Comparison of ENCODE assay signal across 2 worm cellular contexts in the genomic region with DNA sequence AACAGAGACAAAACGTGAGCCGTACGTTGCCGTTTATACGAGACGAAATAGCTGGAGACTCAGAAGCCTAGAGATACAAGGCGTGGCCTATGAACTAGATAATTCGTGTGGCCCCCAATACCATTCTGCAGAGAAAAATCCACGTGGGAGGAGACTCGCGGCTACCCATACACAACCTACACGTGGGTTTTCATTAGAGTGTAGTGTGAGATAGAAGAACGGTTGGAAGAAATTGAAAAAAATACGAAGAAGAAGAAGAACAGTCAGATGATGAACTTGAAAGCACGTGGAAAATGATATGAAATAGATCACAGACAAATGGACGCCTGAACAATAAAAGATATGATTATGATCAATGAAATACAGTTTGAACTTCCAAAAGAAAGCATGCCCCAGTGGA.
TF ChIP-seq lines count a peak whose summit lies in the region.

No protein-coding gene starts in this region.

TF ChIP-seq in whole organism, L3 larva, 47 proteins besides CTCF, POLR2A, EP300 and RAD21 (continued from another document):
- TF ChIP-seq lsy-12 (tag; optimal IDR thresholded peaks at IDR 0.05; lab: Kevin White, UChicago) (peak; percentile 2), mdl-1 (tag; optimal IDR thresholded peaks at IDR 0.05; lab: Kevin White, UChicago) (peak; percentile 48), fos-1 (tag; optimal IDR thresholded peaks at IDR 0.05; lab: Kevin White, UChicago) (no peak), fkh-2 (tag; optimal IDR thresholded peaks at IDR 0.05; lab: Kevin White, UChicago) (no peak), R02D3.7 (tag; optimal IDR thresholded peaks at IDR 0.05; lab: Kevin White, UChicago) (no peak)

TF ChIP-seq in whole organism, young adult, 124 proteins besides CTCF, POLR2A, EP300 and RAD21 (continued from another document):
- no peak for TF ChIP-seq sptf-2 (GFP tag; optimal IDR thresholded peaks at IDR 0.05; lab: Kevin White, UChicago)
- TF ChIP-seq F52B5.7 (tag; optimal IDR thresholded peaks at IDR 0.05; lab: Kevin White, UChicago): no peak
- TF ChIP-seq C06A6.2 (GFP tag; conservative IDR thresholded peaks at IDR 0.05; lab: Robert Waterston, UW): 0 out of 2 replicates have a peak, but pooled peaks have one; percentile 20
- no peak for TF ChIP-seq cebp-2 (GFP tag; IDR thresholded peaks at IDR 0.05; lab: Robert Waterston, UW)
- TF ChIP-seq aptf-2 (GFP tag; conservative IDR thresholded peaks at IDR 0.05; lab: Robert Waterston, UW): no peak
- TF ChIP-seq zim-3 (tag; optimal IDR thresholded peaks at IDR 0.05; lab: Kevin White, UChicago): no peak
- no peak for TF ChIP-seq pbrm-1 (GFP tag; IDR thresholded peaks at IDR 0.05; lab: Robert Waterston, UW)
- no peak for TF ChIP-seq ztf-25 (GFP tag; IDR thresholded peaks at IDR 0.05; lab: Robert Waterston, UW)
- no peak for TF ChIP-seq rpc-1 (optimal IDR thresholded peaks at IDR 0.05; lab: Kevin White, UChicago)
- TF ChIP-seq rpc-1 (tag; optimal IDR thresholded peaks at IDR 0.05; lab: Kevin White, UChicago): no peak
- TF ChIP-seq F57A8.1 (GFP tag; optimal IDR thresholded peaks at IDR 0.05; lab: Kevin White, UChicago): no peak
- TF ChIP-seq somi-1 (GFP tag; optimal IDR thresholded peaks at IDR 0.05; lab: Kevin White, UChicago): peak; percentile 80
- no peak for TF ChIP-seq lin-54 (GFP tag; optimal IDR thresholded peaks at IDR 0.05; lab: Kevin White, UChicago)
- no peak for TF ChIP-seq F22D6.2 (tag; optimal IDR thresholded peaks at IDR 0.05; lab: Kevin White, UChicago)
- peak; percentile 11 for TF ChIP-seq die-1 (tag; optimal IDR thresholded peaks at IDR 0.05; lab: Kevin White, UChicago)
- TF ChIP-seq Y67H2A.10 (GFP tag; conservative IDR thresholded peaks at IDR 0.05; lab: Robert Waterston, UW): no peak
- no peak for TF ChIP-seq lag-1 (GFP tag; IDR thresholded peaks at IDR 0.05; lab: Robert Waterston, UW)
- TF ChIP-seq Y53F4B.3 (GFP tag; IDR thresholded peaks at IDR 0.05; lab: Robert Waterston, UW): no peak
- no peak for TF ChIP-seq F33H1.4 (GFP tag; IDR thresholded peaks at IDR 0.05; lab: Robert Waterston, UW)
- TF ChIP-seq Y95B8A.8 (GFP tag; IDR thresholded peaks at IDR 0.05; lab: Robert Waterston, UW): no peak
- TF ChIP-seq rcor-1 (GFP tag; IDR thresholded peaks at IDR 0.05; lab: Robert Waterston, UW): no peak
- TF ChIP-seq snpc-3.4 (tag; optimal IDR thresholded peaks at IDR 0.05; lab: Kevin White, UChicago): no peak
- no peak for TF ChIP-seq snpc-4 (GFP tag; optimal IDR thresholded peaks at IDR 0.05; lab: Kevin White, UChicago)
- no peak for TF ChIP-seq snpc-4 (tag; optimal IDR thresholded peaks at IDR 0.05; lab: Kevin White, UChicago)
- no peak for TF ChIP-seq B0336.3 (GFP tag; IDR thresholded peaks at IDR 0.05; lab: Robert Waterston, UW)
